Fruit fly (Drosophila melanogaster): Measurements from ENCODE around the gene ND-75.

Gene ND-75

DNA sequence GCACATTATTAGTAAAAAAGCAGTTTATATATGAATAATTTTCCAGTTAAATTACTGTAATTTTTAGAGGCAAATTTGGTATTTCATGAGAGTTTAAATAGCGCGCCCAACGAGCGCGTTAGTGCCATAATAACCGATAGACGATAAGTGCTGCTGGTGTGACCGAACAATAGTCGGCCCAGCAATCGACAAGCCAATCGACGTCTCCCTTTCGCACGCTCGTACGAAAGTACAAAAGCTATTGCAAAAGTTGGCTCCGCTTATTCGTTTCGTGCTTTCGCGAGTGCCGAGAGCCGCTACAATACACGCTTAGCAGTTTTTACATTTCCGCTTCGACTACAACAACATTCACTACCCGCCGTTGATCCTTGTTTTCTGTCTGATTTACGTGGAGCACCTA lies 9.2 kb downstream of the ND-75 start, which contains the start of gene Trxr1:
Gene Trxr1, plus strand, starts transcription at position 231 of the 400 bp plus-strand sequence.
- TF ChIP-seq Sry-δ (GFP tag; optimal IDR thresholded peaks at IDR 0.05), result peak; percentile 66
- TF ChIP-seq CG11723 (GFP tag; optimal IDR thresholded peaks at IDR 0.05), result no peak
- TF ChIP-seq grau (tag; optimal IDR thresholded peaks at IDR 0.05), result no peak
- no peak for TF ChIP-seq CG18011 (GFP tag; optimal IDR thresholded peaks at IDR 0.05)
- TF ChIP-seq peb (GFP tag; IDR thresholded peaks at IDR 0.05), result no peak
- no peak for TF ChIP-seq CG13775 (GFP tag; optimal IDR thresholded peaks at IDR 0.05)
- no peak for TF ChIP-seq CG16815 (GFP tag; optimal IDR thresholded peaks at IDR 0.05)
- TF ChIP-seq CG5953 (GFP tag; IDR thresholded peaks at IDR 0.05), result no peak
- TF ChIP-seq sr (GFP tag; IDR thresholded peaks at IDR 0.05), result no peak
- no peak for TF ChIP-seq CG12659 (GFP tag; optimal IDR thresholded peaks at IDR 0.05)
- no peak for TF ChIP-seq Awh (GFP tag; IDR thresholded peaks at IDR 0.05)
- no peak for TF ChIP-seq D (optimal IDR thresholded peaks at IDR 0.05)
- TF ChIP-seq D (GFP tag; optimal IDR thresholded peaks at IDR 0.05), result no peak
- peak; percentile 67; the same call in 1 of the 2 replicates for TF ChIP-seq amos (GFP tag; IDR thresholded peaks at IDR 0.05; ENCODE audit: partially characterized antibody)
- no peak for TF ChIP-seq Taf1 (GFP tag; IDR thresholded peaks at IDR 0.05)
- TF ChIP-seq CG2116 (GFP tag; optimal IDR thresholded peaks at IDR 0.05), result peak; percentile 65
- TF ChIP-seq lmd (GFP tag; IDR thresholded peaks at IDR 0.05), result no peak
- peak; percentile 1 for TF ChIP-seq Sin3A (optimal IDR thresholded peaks at IDR 0.05)
- no peak for TF ChIP-seq toy (GFP tag; IDR thresholded peaks at IDR 0.05)
- no peak for TF ChIP-seq dmrt99B (tag; optimal IDR thresholded peaks at IDR 0.05)
- no peak for TF ChIP-seq Sox102F (GFP tag; optimal IDR thresholded peaks at IDR 0.05)
- peak; percentile 26; the same call in 1 of the 2 replicates for TF ChIP-seq Adf1 (GFP tag; IDR thresholded peaks at IDR 0.05)
- no peak for TF ChIP-seq gsb (GFP tag; IDR thresholded peaks at IDR 0.05)
- TF ChIP-seq slou (GFP tag; optimal IDR thresholded peaks at IDR 0.05), result no peak
- no peak for TF ChIP-seq otp (GFP tag; IDR thresholded peaks at IDR 0.05)
- TF ChIP-seq Scr (GFP tag; IDR thresholded peaks at IDR 0.05; ENCODE audit: partially characterized antibody), result peak; percentile 38; the same call in 1 of the 2 replicates
- no peak for TF ChIP-seq Oaz (GFP tag; IDR thresholded peaks at IDR 0.05)
- TF ChIP-seq ssp (GFP tag; IDR thresholded peaks at IDR 0.05), result no peak
- 0 out of 2 replicates have a peak, but pooled peaks have one; percentile 26 for TF ChIP-seq inv (GFP tag; IDR thresholded peaks at IDR 0.05; ENCODE audit: partially characterized antibody)
- TF ChIP-seq CG1603 (tag; optimal IDR thresholded peaks at IDR 0.05), result peak; percentile 43
- TF ChIP-seq CG13287 (GFP tag; IDR thresholded peaks at IDR 0.05; ENCODE audit: partially characterized antibody), result peak; percentile 71
- TF ChIP-seq Xbp1 (GFP tag; optimal IDR thresholded peaks at IDR 0.05), result no peak
- TF ChIP-seq CG9817 (tag; optimal IDR thresholded peaks at IDR 0.05), result no peak
- TF ChIP-seq h (optimal IDR thresholded peaks at IDR 0.05), result no peak
- peak; percentile 20 for TF ChIP-seq stwl (tag; optimal IDR thresholded peaks at IDR 0.05)
- no peak for TF ChIP-seq sqz (GFP tag; optimal IDR thresholded peaks at IDR 0.05)
- TF ChIP-seq CG8765 (GFP tag; IDR thresholded peaks at IDR 0.05), result no peak
- no peak for TF ChIP-seq ash1 (GFP tag; optimal IDR thresholded peaks at IDR 0.05)
- TF ChIP-seq CG12104 (GFP tag; optimal IDR thresholded peaks at IDR 0.05), result no peak
- no peak for TF ChIP-seq ranshi (GFP tag; IDR thresholded peaks at IDR 0.05)
- no peak for TF ChIP-seq Aef1 (GFP tag; IDR thresholded peaks at IDR 0.05)
- no peak for TF ChIP-seq CG2129 (GFP tag; IDR thresholded peaks at IDR 0.05; ENCODE audit: partially characterized antibody)
- no peak for TF ChIP-seq slp2 (GFP tag; optimal IDR thresholded peaks at IDR 0.05)
- 0 out of 4 replicates have a peak, but pooled peaks have one; percentile 51 for TF ChIP-seq chinmo (GFP tag; IDR thresholded peaks at IDR 0.05; ENCODE audit: partially characterized antibody)
- no peak for TF ChIP-seq HLH3B (GFP tag; IDR thresholded peaks at IDR 0.05)
- peak; percentile 58 for TF ChIP-seq BEAF-32 (GFP tag; optimal IDR thresholded peaks at IDR 0.05)
- no peak for TF ChIP-seq seq (GFP tag; IDR thresholded peaks at IDR 0.05)
- TF ChIP-seq bbx (GFP tag; IDR thresholded peaks at IDR 0.05; ENCODE audit: partially characterized antibody), result peak; percentile 79
- TF ChIP-seq CG4730 (GFP tag; IDR thresholded peaks at IDR 0.05), result no peak
- TF ChIP-seq CG13296 (GFP tag; optimal IDR thresholded peaks at IDR 0.05), result no peak
- no peak for TF ChIP-seq CG3281 (GFP tag; optimal IDR thresholded peaks at IDR 0.05)
- TF ChIP-seq CG17328 (GFP tag; IDR thresholded peaks at IDR 0.05), result no peak
